Fruit fly (Drosophila melanogaster) whole organism, embryonic: ENCODE results near the gene Ppt1.

Experiments used
- Blimp-1 ChIP-seq: fragments of 200-800 bp; sonication (Bioruptor generic); optimal IDR thresholded peaks from 3 replicates; lab custom pipeline; 2018; ENCODE audit warnings: missing biosample characterization, missing genetic modification characterization, mild to moderate bottlenecking, moderate library complexity, missing genetic modification reagents
- CG10431 ChIP-seq: fragments of 200-800 bp; sonication (Bioruptor generic); optimal IDR thresholded peaks from 3 replicates; lab custom pipeline; 2018; ENCODE audit warnings: missing biosample characterization, mild to moderate bottlenecking, missing genetic modification characterization
- CG10979 ChIP-seq: fragments of 200-800 bp; sonication (Bioruptor generic); optimal IDR thresholded peaks from 2 replicates; lab custom pipeline; 2018; ENCODE audit warnings: missing biosample characterization, mild to moderate bottlenecking, missing genetic modification characterization, moderate library complexity
- CG12219 ChIP-seq: fragments of 200-800 bp; sonication (Bioruptor generic); optimal IDR thresholded peaks from 3 replicates; lab custom pipeline; 2018; ENCODE audit warnings: missing biosample characterization, mild to moderate bottlenecking, missing genetic modification characterization
- CG12391 ChIP-seq: fragments of 200-800 bp; sonication (Bioruptor generic); optimal IDR thresholded peaks from 3 replicates; lab custom pipeline; 2018; ENCODE audit warnings: missing biosample characterization, mild to moderate bottlenecking, missing genetic modification characterization, moderate library complexity
- CG14965 ChIP-seq: fragments of 200-800 bp; sonication (Bioruptor generic); optimal IDR thresholded peaks from 2 replicates; lab custom pipeline; 2016; ENCODE audit warnings: missing biosample characterization, missing genetic modification characterization, borderline replicate concordance
- Six4 ChIP-seq: fragments of 200-800 bp; sonication (Bioruptor generic); optimal IDR thresholded peaks from 2 replicates; lab custom pipeline; 2016; ENCODE audit warnings: missing biosample characterization, missing genetic modification characterization
- hkb ChIP-seq, 2 experiments: fragments of 200-800 bp in 1 of 2; fragments of >200 bp in 1 of 2; sonication (Bioruptor generic) in 1 of 2; IDR thresholded peaks in 1 of 2; optimal IDR thresholded peaks in 1 of 2; 2 replicates each; pipeline versions ENCODE4 v1.3.6 to Lab custom; 2017 to 2022; ENCODE audit warnings: missing biosample characterization in 1 of 2, missing genetic modification characterization in 1 of 2
- jing ChIP-seq: fragments of 200-800 bp; sonication (Bioruptor generic); optimal IDR thresholded peaks from 2 replicates; lab custom pipeline; 2018; ENCODE audit warnings: missing biosample characterization, mild to moderate bottlenecking, missing genetic modification characterization
- tio ChIP-seq: fragments of 200-800 bp; sonication (Bioruptor generic); optimal IDR thresholded peaks from 2 replicates; lab custom pipeline; 2017; ENCODE audit warnings: missing biosample characterization, missing genetic modification characterization, inconsistent platforms

DNA sequence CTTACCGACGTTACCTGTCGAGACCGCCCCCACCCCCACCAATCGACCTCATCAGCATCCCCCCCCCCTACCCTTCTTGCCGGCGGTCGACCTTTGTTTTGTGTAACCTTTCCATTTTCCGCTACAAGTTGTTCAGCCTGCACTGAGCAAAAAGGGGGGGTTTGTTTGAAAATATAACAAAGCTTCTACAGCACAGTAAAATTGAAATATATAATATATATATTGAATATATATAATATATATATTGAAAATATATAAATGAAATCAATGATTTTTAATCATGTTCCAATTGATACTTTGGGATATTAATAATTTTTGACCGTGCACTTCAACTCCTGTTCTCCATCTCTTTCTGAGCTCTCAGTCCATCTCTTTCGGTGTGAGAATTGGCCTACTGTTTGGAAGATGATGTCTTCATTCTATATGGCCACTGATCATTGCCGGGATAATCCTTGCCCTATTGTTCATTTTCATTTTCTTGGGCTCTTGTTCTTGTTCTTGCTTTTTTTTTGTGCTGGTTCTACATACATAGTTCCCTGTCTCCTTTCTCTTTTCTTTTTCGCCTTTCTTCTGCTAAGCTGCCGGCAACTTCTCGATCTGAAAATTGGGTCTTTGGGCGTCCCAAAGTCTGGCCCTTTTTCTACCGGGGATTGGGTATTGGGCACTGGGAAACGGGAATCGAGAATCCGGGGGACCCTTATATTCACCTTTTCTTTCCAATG is 24.3 kb downstream of the Ppt1 start:
- TF ChIP-seq CG10431 (GFP tag; lab: Kevin White, UChicago) (no peak), CG10979 (tag; lab: Kevin White, UChicago) (peak; percentile 34), hkb (optimal IDR thresholded peaks at IDR 0.05; lab: Kevin White, UChicago) (no peak), hkb (GFP tag; IDR thresholded peaks at IDR 0.05; lab: Robert Waterston, UW) (no peak), CG12391 (tag; lab: Kevin White, UChicago) (peak; percentile 18), tio (GFP tag; lab: Kevin White, UChicago) (no peak), Blimp-1 (GFP tag; lab: Kevin White, UChicago) (no peak), jing (GFP tag; lab: Kevin White, UChicago) (no peak), CG12219 (no peak), CG14965 (GFP tag; lab: Kevin White, UChicago) (no peak), Six4 (GFP tag; lab: Kevin White, UChicago) (no peak)
